Worm (Caenorhabditis elegans) whole organism, midembryonic: Measurements from ENCODE around the gene cec-3.
A peak's percentile ranks its signal among the peaks of the same experiment; 100 is the strongest.

Experiments used
- T22C8.4 ChIP-seq: fragments of 200-800 bp; sonication (Bioruptor generic); IDR thresholded peaks from 2 replicates; pipeline ENCODE4 v1.3.6; 2022; ENCODE audit warnings: missing genetic modification characterization, missing compliant biosample characterization
- cog-1 ChIP-seq: sonication (generic microtip); optimal IDR thresholded peaks from 2 replicates; lab custom pipeline; 2016; ENCODE audit warnings: missing genetic modification characterization, missing compliant biosample characterization
- flt-1 ChIP-seq: fragments of 200-800 bp; sonication (Bioruptor generic); IDR thresholded peaks from 2 replicates; pipeline ENCODE4 v1.3.6; 2022; ENCODE audit warnings: missing genetic modification characterization, missing compliant biosample characterization
- klf-2 ChIP-seq: fragments of 200-800 bp; sonication (Bioruptor generic); conservative IDR thresholded peaks from 2 replicates; pipeline ENCODE4 v1.3.6; 2022; ENCODE audit warnings: missing genetic modification reagents, missing genetic modification characterization, missing compliant biosample characterization
- med-1 ChIP-seq: sonication (generic microtip); optimal IDR thresholded peaks from 2 replicates; lab custom pipeline; 2017; ENCODE audit warnings: missing genetic modification characterization, mild to moderate bottlenecking, missing compliant biosample characterization, antibody characterized with exemption, missing genetic modification reagents; ENCODE audit not compliant: insufficient read depth
- ref-1 ChIP-seq: fragments of 200-800 bp; sonication (Bioruptor generic); conservative IDR thresholded peaks from 2 replicates; pipeline ENCODE4 v1.3.6; 2022; ENCODE audit warnings: missing genetic modification reagents, missing genetic modification characterization, missing compliant biosample characterization
- tab-1 ChIP-seq: fragments of 200-800 bp; sonication (Bioruptor generic); IDR thresholded peaks from 2 replicates; pipeline ENCODE4 v1.3.6; 2022; ENCODE audit warnings: missing genetic modification characterization, missing compliant biosample characterization
- ztf-23 ChIP-seq: fragments of 200-800 bp; sonication (Bioruptor generic); IDR thresholded peaks from 2 replicates; pipeline ENCODE4 v1.3.6; 2022; ENCODE audit warnings: missing genetic modification reagents, missing genetic modification characterization, missing compliant biosample characterization
- ztf-29 ChIP-seq: fragments of 200-800 bp; sonication (Bioruptor generic); IDR thresholded peaks from 2 replicates; pipeline ENCODE4 v1.3.6; 2022; ENCODE audit warnings: missing genetic modification reagents, missing genetic modification characterization, missing compliant biosample characterization

cec-3 gene

ce11 chrII:7866081-7866480 lies 8.7 kb upstream of the cec-3 start:
- TF ChIP-seq klf-2 (GFP tag; lab: Robert Waterston, UW) (no peak), cog-1 (tag; lab: Kevin White, UChicago) (no peak), flt-1 (GFP tag; lab: Robert Waterston, UW) (no peak), med-1 (GFP tag; lab: Kevin White, UChicago) (no peak)

- TF ChIP-seq cog-1 (tag; lab: Kevin White, UChicago) = no peak
- TF ChIP-seq ztf-23 (GFP tag; lab: Robert Waterston, UW) = no peak
- TF ChIP-seq T22C8.4 (GFP tag; lab: Robert Waterston, UW) = no peak
- no peak for TF ChIP-seq ztf-29
- TF ChIP-seq ref-1 = no peak
- TF ChIP-seq tab-1 (GFP tag; lab: Robert Waterston, UW) = no peak
- TF ChIP-seq med-1 (GFP tag; lab: Kevin White, UChicago) = no peak
- TF ChIP-seq flt-1 (GFP tag; lab: Robert Waterston, UW) = no peak
- no peak for TF ChIP-seq klf-2 (GFP tag; lab: Robert Waterston, UW)
Measured at ce11 chrII:7864892-7865291, 7.5 kb upstream of the cec-3 start.

ce11 chrII:7864207-7864606 lies 6.8 kb upstream of the cec-3 start, which contains the start of gene ostb-1:
Gene ostb-1 (plus strand): TSS chrII:7864507.
- no peak for TF ChIP-seq med-1 (GFP tag; lab: Kevin White, UChicago)
- no peak for TF ChIP-seq flt-1 (GFP tag; lab: Robert Waterston, UW)

ce11 chrII:7863480-7864125 lies 6.2 kb upstream of the cec-3 start:
- TF ChIP-seq tab-1 (GFP tag; lab: Robert Waterston, UW) (no peak), med-1 (GFP tag; lab: Kevin White, UChicago) (no peak), klf-2 (GFP tag; lab: Robert Waterston, UW) (no peak), ref-1 (no peak), flt-1 (GFP tag; lab: Robert Waterston, UW) (no peak), ztf-23 (GFP tag; lab: Robert Waterston, UW) (no peak)

DNA sequence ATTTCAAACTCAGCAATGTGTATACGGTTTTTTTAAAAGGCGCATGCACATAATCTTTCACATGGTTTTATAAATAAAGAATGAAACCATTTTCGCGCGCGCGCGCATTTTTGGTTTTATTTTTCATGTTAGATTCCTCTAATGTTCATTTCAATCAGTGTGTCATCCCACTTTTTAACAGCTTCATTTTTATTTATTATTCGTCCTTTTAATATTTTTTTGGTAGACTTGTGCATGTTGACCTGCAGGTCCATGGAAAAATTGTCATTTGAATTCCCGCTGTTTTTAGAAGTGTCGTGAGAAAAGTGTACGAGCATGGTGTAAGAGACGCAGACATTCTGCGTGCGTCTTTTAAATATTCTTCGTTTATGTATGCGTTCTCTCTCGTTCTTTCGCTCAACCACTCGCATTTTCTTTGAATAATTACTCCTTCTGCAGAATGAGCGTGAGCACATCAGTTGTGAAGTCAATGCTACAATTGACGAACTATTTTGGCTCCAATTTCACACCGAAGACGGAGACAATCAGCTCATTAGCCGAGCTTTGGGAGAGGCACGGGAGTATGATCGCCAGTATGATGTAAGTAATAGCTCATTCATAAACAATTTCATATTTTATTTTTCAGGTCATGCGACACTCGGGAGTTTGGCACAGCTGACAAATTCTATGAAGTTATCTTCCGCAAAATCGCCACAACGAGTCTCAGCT lies 3.0 kb upstream of the cec-3 start, which contains the start of gene lin-5:
TSS of gene lin-5 (plus strand) at position 354 of the 708 bp plus-strand sequence.
- no peak for TF ChIP-seq ref-1
- no peak for TF ChIP-seq ztf-29
- no peak for TF ChIP-seq tab-1 (GFP tag; lab: Robert Waterston, UW)
- TF ChIP-seq klf-2 (GFP tag; lab: Robert Waterston, UW) = 0 out of 2 replicates have a peak, but pooled peaks have one; percentile 47
- no peak for TF ChIP-seq T22C8.4 (GFP tag; lab: Robert Waterston, UW)
- TF ChIP-seq med-1 (GFP tag; lab: Kevin White, UChicago) = no peak
- no peak for TF ChIP-seq flt-1 (GFP tag; lab: Robert Waterston, UW)
- peak; percentile 36 for TF ChIP-seq cog-1 (tag; lab: Kevin White, UChicago)

- TF ChIP-seq flt-1 (GFP tag; lab: Robert Waterston, UW) = no peak
Measured at ce11 chrII:7858101-7858500, 701 bp upstream of the cec-3 start, which contains the start of gene sds-22. Gene sds-22 (plus strand): TSS chrII:7858401.

DNA sequence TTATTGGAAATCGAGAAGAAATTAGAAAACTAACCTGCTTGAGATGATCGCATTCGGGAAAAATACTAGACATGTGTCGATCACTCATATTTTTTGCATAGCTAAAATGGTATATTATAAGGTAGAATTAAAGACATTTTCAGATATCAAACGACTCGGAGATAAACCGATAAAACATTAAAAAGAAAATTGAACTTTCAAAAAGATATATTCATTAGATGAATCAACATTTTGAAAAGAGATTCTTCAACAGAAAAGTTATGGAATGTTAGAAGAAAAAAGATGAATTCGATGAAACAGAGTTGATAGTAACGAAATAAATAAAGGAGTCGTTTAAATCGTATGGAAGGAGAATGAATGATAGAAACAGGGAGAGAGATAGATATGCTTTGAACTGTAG lies 1.8 kb downstream of the cec-3 start, which contains the start of gene mdmh-35:
TSS of gene mdmh-35 (minus strand) at position 101 of the 400 bp plus-strand sequence.
- TF ChIP-seq ztf-23 (GFP tag; lab: Robert Waterston, UW) (no peak), T22C8.4 (GFP tag; lab: Robert Waterston, UW) (no peak), ref-1 (no peak), tab-1 (GFP tag; lab: Robert Waterston, UW) (no peak), klf-2 (GFP tag; lab: Robert Waterston, UW) (no peak), ztf-29 (no peak), flt-1 (GFP tag; lab: Robert Waterston, UW) (no peak), med-1 (GFP tag; lab: Kevin White, UChicago) (no peak), cog-1 (tag; lab: Kevin White, UChicago) (no peak)

- TF ChIP-seq ztf-29 = no peak
- no peak for TF ChIP-seq tab-1 (GFP tag; lab: Robert Waterston, UW)
- TF ChIP-seq klf-2 (GFP tag; lab: Robert Waterston, UW) = no peak
- no peak for TF ChIP-seq cog-1 (tag; lab: Kevin White, UChicago)
- no peak for TF ChIP-seq ztf-23 (GFP tag; lab: Robert Waterston, UW)
- no peak for TF ChIP-seq flt-1 (GFP tag; lab: Robert Waterston, UW)
- no peak for TF ChIP-seq ref-1
- TF ChIP-seq T22C8.4 (GFP tag; lab: Robert Waterston, UW) = no peak
- no peak for TF ChIP-seq med-1 (GFP tag; lab: Kevin White, UChicago)
Measured at ce11 chrII:7854942-7855341, 2.5 kb downstream of the cec-3 start, which contains the start of gene mdt-10. Gene mdt-10 (minus strand): TSS chrII:7855042.

DNA sequence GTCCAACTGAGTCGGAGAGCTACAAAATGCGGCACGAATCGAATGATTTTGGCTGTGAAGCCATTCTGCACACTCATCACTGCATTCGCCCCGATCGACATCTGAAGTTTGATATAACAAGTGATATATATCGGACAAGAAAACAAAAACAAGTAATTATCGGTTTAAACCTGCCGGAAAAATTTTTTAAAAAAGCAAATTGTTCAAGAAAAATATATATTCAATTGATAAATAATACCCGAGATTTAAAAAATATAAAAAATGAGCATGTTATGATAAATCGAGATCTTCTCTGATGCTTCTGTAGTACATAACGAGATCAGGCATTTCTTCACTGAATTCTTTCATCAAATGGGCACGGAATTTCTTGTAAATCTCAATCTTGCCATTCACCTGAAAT lies 3.7 kb downstream of the cec-3 start, which contains the start of gene T09A5.5:
TSS of gene T09A5.5 (minus strand) at position 101 of the 400 bp plus-strand sequence.
- TF ChIP-seq med-1 (GFP tag; lab: Kevin White, UChicago) (no peak), ref-1 (no peak), klf-2 (GFP tag; lab: Robert Waterston, UW) (no peak), tab-1 (GFP tag; lab: Robert Waterston, UW) (no peak), T22C8.4 (GFP tag; lab: Robert Waterston, UW) (no peak), ztf-29 (no peak), flt-1 (GFP tag; lab: Robert Waterston, UW) (no peak), ztf-23 (GFP tag; lab: Robert Waterston, UW) (no peak), cog-1 (tag; lab: Kevin White, UChicago) (no peak)
